Fruit fly (Drosophila melanogaster) whole organism, prepupa: Measurements from ENCODE around the gene Inx6.

ENCODE experiments used
- CG10669 ChIP-seq: fragments of 200-800 bp; sonication (Bioruptor generic); optimal IDR thresholded peaks from 3 replicates; lab custom pipeline; 2018; ENCODE audit warnings: missing biosample characterization, mild to moderate bottlenecking, missing genetic modification characterization, moderate library complexity
- CG11294 ChIP-seq: fragments of 200-800 bp; sonication (Bioruptor generic); IDR thresholded peaks from 2 replicates; pipeline ENCODE4 v1.3.6; 2022; ENCODE audit warnings: missing biosample characterization, missing genetic modification characterization
- CG11762 ChIP-seq: fragments of 200-800 bp; sonication (Bioruptor generic); optimal IDR thresholded peaks from 3 replicates; lab custom pipeline; 2016; ENCODE audit warnings: missing biosample characterization, missing genetic modification characterization; ENCODE audit not compliant: insufficient read depth
- CG11902 ChIP-seq: fragments of 200-800 bp; sonication (Bioruptor generic); optimal IDR thresholded peaks from 3 replicates; lab custom pipeline; 2016; ENCODE audit warnings: missing biosample characterization, missing genetic modification characterization
- CG15336 ChIP-seq: fragments of 200-800 bp; sonication (Bioruptor generic); IDR thresholded peaks from 2 replicates; pipeline ENCODE4 v1.3.6; 2022; ENCODE audit warnings: missing biosample characterization, missing genetic modification characterization
- CG1621 ChIP-seq: fragments of 200-800 bp; sonication (Bioruptor generic); optimal IDR thresholded peaks from 3 replicates; lab custom pipeline; 2018; ENCODE audit warnings: missing biosample characterization, mild to moderate bottlenecking, missing genetic modification characterization
- CG16779 ChIP-seq: fragments of 200-800 bp; sonication (Bioruptor generic); optimal IDR thresholded peaks from 3 replicates; lab custom pipeline; 2017; ENCODE audit warnings: missing biosample characterization, mild to moderate bottlenecking, missing genetic modification characterization
- CG31627 ChIP-seq: fragments of 200-800 bp; sonication (Bioruptor generic); optimal IDR thresholded peaks from 3 replicates; lab custom pipeline; 2016; ENCODE audit warnings: missing biosample characterization, missing genetic modification characterization
- CG34406 ChIP-seq: fragments of 200-800 bp; sonication (Bioruptor generic); optimal IDR thresholded peaks from 3 replicates; lab custom pipeline; 2016; ENCODE audit warnings: missing biosample characterization, missing genetic modification characterization
- CG3919 ChIP-seq: fragments of 200-800 bp; sonication (Bioruptor generic); optimal IDR thresholded peaks from 3 replicates; lab custom pipeline; 2016; ENCODE audit warnings: missing biosample characterization, missing genetic modification characterization
- CG6163 ChIP-seq: fragments of 200-800 bp; sonication (Bioruptor generic); IDR thresholded peaks from 3 replicates; pipeline ENCODE4 v1.3.6; 2022; ENCODE audit warnings: missing biosample characterization, missing genetic modification characterization
- CG6276 ChIP-seq: fragments of 200-800 bp; sonication (Bioruptor generic); optimal IDR thresholded peaks from 2 replicates; lab custom pipeline; 2017; ENCODE audit warnings: missing biosample characterization, mild to moderate bottlenecking, missing genetic modification characterization
- CG6792 ChIP-seq: fragments of 200-800 bp; sonication (Bioruptor generic); optimal IDR thresholded peaks from 3 replicates; lab custom pipeline; 2016; ENCODE audit warnings: missing biosample characterization, missing genetic modification characterization
- CG6854 ChIP-seq: fragments of 200-800 bp; sonication (Bioruptor generic); optimal IDR thresholded peaks from 2 replicates; lab custom pipeline; 2017; ENCODE audit warnings: missing biosample characterization, mild to moderate bottlenecking, missing genetic modification characterization
- CG7368 ChIP-seq: fragments of 200-800 bp; sonication (Bioruptor generic); optimal IDR thresholded peaks from 3 replicates; lab custom pipeline; 2016; ENCODE audit warnings: missing biosample characterization, missing genetic modification characterization
- CG8119 ChIP-seq: fragments of 200-800 bp; sonication (Bioruptor generic); IDR thresholded peaks from 3 replicates; pipeline ENCODE4 v1.3.6; 2022; ENCODE audit warnings: missing biosample characterization, missing genetic modification characterization
- CG8319 ChIP-seq: fragments of 200-800 bp; sonication (Bioruptor generic); optimal IDR thresholded peaks from 3 replicates; lab custom pipeline; 2016; ENCODE audit warnings: missing biosample characterization, missing genetic modification characterization
- CG8632 ChIP-seq: fragments of 200-800 bp; sonication (Bioruptor generic); optimal IDR thresholded peaks from 3 replicates; lab custom pipeline; 2016; ENCODE audit warnings: missing biosample characterization, missing genetic modification characterization
- CG9139 ChIP-seq: fragments of 200-800 bp; sonication (Bioruptor generic); optimal IDR thresholded peaks from 3 replicates; lab custom pipeline; 2017; ENCODE audit warnings: missing biosample characterization, mild to moderate bottlenecking, missing genetic modification characterization
- Eip75B ChIP-seq: fragments of 200-800 bp; sonication (Bioruptor generic); optimal IDR thresholded peaks from 3 replicates; lab custom pipeline; 2016; ENCODE audit warnings: missing biosample characterization, missing genetic modification characterization
- Eip78C ChIP-seq: fragments of 200-800 bp; sonication (Bioruptor generic); peaks from one replicate; lab custom pipeline; 2016; ENCODE audit warnings: missing biosample characterization, missing genetic modification characterization
- Eip93F ChIP-seq: fragments of 200-800 bp; sonication (Bioruptor generic); optimal IDR thresholded peaks from 2 replicates; lab custom pipeline; 2016; ENCODE audit warnings: missing biosample characterization, mild to moderate bottlenecking, missing genetic modification characterization
- Ets21C ChIP-seq: fragments of 200-800 bp; sonication (Bioruptor generic); optimal IDR thresholded peaks from 3 replicates; lab custom pipeline; 2016; ENCODE audit warnings: missing biosample characterization, missing genetic modification characterization
- Gug ChIP-seq: fragments of 200-800 bp; sonication (Bioruptor generic); IDR thresholded peaks from 2 replicates; pipeline ENCODE4 v1.3.6; 2022; ENCODE audit warnings: missing biosample characterization, missing genetic modification characterization
- Hr38 ChIP-seq: sonication (Bioruptor generic); optimal IDR thresholded peaks from 2 replicates; lab custom pipeline; 2016; ENCODE audit warnings: missing biosample characterization, missing genetic modification characterization
- Hr39 ChIP-seq: fragments of 200-800 bp; sonication (Bioruptor generic); optimal IDR thresholded peaks from 2 replicates; lab custom pipeline; 2016; ENCODE audit warnings: missing biosample characterization, missing genetic modification characterization
- Hr4 ChIP-seq: fragments of 200-800 bp; sonication (Bioruptor generic); optimal IDR thresholded peaks from 3 replicates; lab custom pipeline; 2016; ENCODE audit warnings: missing biosample characterization, missing genetic modification characterization
- Lpt ChIP-seq: fragments of 200-800 bp; sonication (Bioruptor generic); optimal IDR thresholded peaks from 3 replicates; lab custom pipeline; 2016; ENCODE audit warnings: missing biosample characterization, missing genetic modification characterization
- Met ChIP-seq: fragments of 200-800 bp; sonication (Bioruptor generic); optimal IDR thresholded peaks from 3 replicates; lab custom pipeline; 2016; ENCODE audit warnings: missing biosample characterization, missing genetic modification characterization
- OdsH ChIP-seq: fragments of 200-800 bp; sonication (Bioruptor generic); optimal IDR thresholded peaks from 3 replicates; lab custom pipeline; 2016; ENCODE audit warnings: missing biosample characterization, missing genetic modification characterization
- Smox ChIP-seq: fragments of 200-800 bp; sonication (Bioruptor generic); optimal IDR thresholded peaks from 3 replicates; lab custom pipeline; 2016; ENCODE audit warnings: missing biosample characterization, missing genetic modification characterization
- Sox102F ChIP-seq: fragments of 200-800 bp; sonication (Bioruptor generic); optimal IDR thresholded peaks from 2 replicates; lab custom pipeline; 2016; ENCODE audit warnings: missing biosample characterization, mild to moderate bottlenecking, missing genetic modification characterization
- Sox14 ChIP-seq: fragments of 200-800 bp; sonication (Bioruptor generic); optimal IDR thresholded peaks from 3 replicates; lab custom pipeline; 2016; ENCODE audit warnings: missing biosample characterization, missing genetic modification characterization
- Sox15 ChIP-seq: fragments of 200-800 bp; sonication (Bioruptor generic); optimal IDR thresholded peaks from 3 replicates; lab custom pipeline; 2016; ENCODE audit warnings: missing biosample characterization, missing genetic modification characterization
- achi ChIP-seq: fragments of 200-800 bp; sonication (Bioruptor generic); optimal IDR thresholded peaks from 3 replicates; lab custom pipeline; 2016; ENCODE audit warnings: missing biosample characterization, missing genetic modification characterization
- acj6 ChIP-seq: fragments of 200-800 bp; sonication (Bioruptor generic); optimal IDR thresholded peaks from 3 replicates; lab custom pipeline; 2016; ENCODE audit warnings: missing biosample characterization, missing genetic modification characterization
- dac ChIP-seq: fragments of 200-800 bp; sonication (Bioruptor generic); optimal IDR thresholded peaks from 2 replicates; lab custom pipeline; 2017; ENCODE audit warnings: missing biosample characterization, mild to moderate bottlenecking, missing genetic modification characterization
- dsx ChIP-seq: fragments of 200-800 bp; optimal IDR thresholded peaks from 3 replicates; lab custom pipeline; 2019; ENCODE audit warnings: missing biosample characterization, mild to moderate bottlenecking, missing genetic modification characterization, moderate library complexity; ENCODE audit not compliant: poor library complexity, severe bottlenecking
- eg ChIP-seq: fragments of 200-800 bp; sonication (Bioruptor generic); IDR thresholded peaks from 3 replicates; pipeline ENCODE4 v1.3.6; 2022; ENCODE audit warnings: missing biosample characterization, missing genetic modification characterization
- fd59A ChIP-seq: fragments of 200-800 bp; sonication (Bioruptor generic); optimal IDR thresholded peaks from 2 replicates; lab custom pipeline; 2017; ENCODE audit warnings: missing biosample characterization, mild to moderate bottlenecking, missing genetic modification characterization, missing genetic modification reagents
- fd85E ChIP-seq: fragments of 200-800 bp; sonication (Bioruptor generic); optimal IDR thresholded peaks from 3 replicates; lab custom pipeline; 2016; ENCODE audit warnings: missing biosample characterization, missing genetic modification characterization
- lz ChIP-seq: fragments of 200-800 bp; sonication (Bioruptor generic); optimal IDR thresholded peaks from 3 replicates; lab custom pipeline; 2016; ENCODE audit warnings: missing biosample characterization, missing genetic modification characterization
- net ChIP-seq: fragments of 200-800 bp; sonication (Bioruptor generic); optimal IDR thresholded peaks from 3 replicates; lab custom pipeline; 2016; ENCODE audit warnings: missing biosample characterization, missing genetic modification characterization
- pdm3 ChIP-seq: fragments of 200-800 bp; sonication (Bioruptor generic); optimal IDR thresholded peaks from 3 replicates; lab custom pipeline; 2016; ENCODE audit warnings: missing biosample characterization, missing genetic modification characterization
- salr ChIP-seq, 2 experiments: fragments of 200-800 bp; sonication (Bioruptor generic); optimal IDR thresholded peaks; 3 replicates each; lab custom pipeline; 2016 to 2018; ENCODE audit warnings: missing biosample characterization in 2 of 2, missing genetic modification characterization in 2 of 2, mild to moderate bottlenecking in 1 of 2
- spab ChIP-seq: fragments of 200-800 bp; sonication (Bioruptor generic); optimal IDR thresholded peaks from 2 replicates; lab custom pipeline; 2017; ENCODE audit warnings: missing biosample characterization, mild to moderate bottlenecking, missing genetic modification characterization, missing genetic modification reagents
- ss ChIP-seq, 2 experiments: fragments of 200-800 bp; sonication (Bioruptor generic); optimal IDR thresholded peaks; 2 replicates in 1 of 2; 3 replicates in 1 of 2; lab custom pipeline; 2017 to 2018; ENCODE audit warnings: mild to moderate bottlenecking in 2 of 2, missing biosample characterization in 2 of 2, missing genetic modification characterization in 2 of 2, moderate library complexity in 1 of 2
- svp ChIP-seq: fragments of 200-800 bp; sonication (Bioruptor generic); peaks from one replicate; lab custom pipeline; 2016; ENCODE audit warnings: missing biosample characterization, missing genetic modification characterization
- topi ChIP-seq: fragments of 200-800 bp; sonication (Bioruptor generic); optimal IDR thresholded peaks from 3 replicates; lab custom pipeline; 2016; ENCODE audit warnings: missing biosample characterization, missing genetic modification characterization
- vri ChIP-seq: fragments of 200-800 bp; sonication (Bioruptor generic); optimal IDR thresholded peaks from 3 replicates; lab custom pipeline; 2016; ENCODE audit warnings: missing biosample characterization, mild to moderate bottlenecking, missing genetic modification characterization

The Inx6 gene

DNA sequence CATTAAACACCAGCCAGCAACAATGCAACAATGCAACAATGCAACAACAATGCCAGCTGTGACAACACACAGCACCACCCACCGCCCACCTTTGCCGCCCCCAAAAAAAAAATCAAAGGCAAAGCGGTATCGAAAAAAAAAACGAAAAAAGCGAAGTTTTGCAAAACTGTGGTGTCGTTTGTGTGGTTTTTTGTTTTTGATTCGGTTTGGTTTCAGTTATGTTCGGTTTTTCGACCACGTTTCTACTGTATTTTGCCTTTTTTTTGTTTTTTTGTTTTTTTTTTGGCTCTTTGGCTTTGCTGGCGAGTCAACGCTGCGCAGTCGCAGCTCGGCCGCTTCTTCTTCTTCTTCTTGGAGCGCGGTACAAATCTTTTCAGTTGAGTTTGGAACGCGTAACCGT lies 25.3 kb downstream of the Inx6 start, which contains the start of gene Peritrophin-A:
Peritrophin-A (plus strand) TSS at position 370 of the 400 bp plus-strand sequence.
- TF ChIP-seq CG16779 (tag; lab: Kevin White, UChicago), result peak; percentile 3
- TF ChIP-seq Sox102F (GFP tag; lab: Kevin White, UChicago), result peak; percentile 39
- no peak for TF ChIP-seq Smox (GFP tag; lab: Kevin White, UChicago)
- TF ChIP-seq CG11762 (GFP tag; lab: Kevin White, UChicago), result no peak
- no peak for TF ChIP-seq OdsH
- TF ChIP-seq fd59A, result no peak
- TF ChIP-seq pdm3, result peak; percentile 29
- TF ChIP-seq fd85E, result no peak
- peak; percentile 14 for TF ChIP-seq CG8632
- no peak for TF ChIP-seq svp (GFP tag; lab: Kevin White, UChicago)
- no peak for TF ChIP-seq CG7368 (GFP tag; lab: Kevin White, UChicago)
- peak; percentile 27 for TF ChIP-seq Lpt (GFP tag; lab: Kevin White, UChicago)
- TF ChIP-seq Sox14 (GFP tag; lab: Kevin White, UChicago), result no peak
- TF ChIP-seq Sox15, result no peak
- TF ChIP-seq dsx (GFP tag; lab: Kevin White, UChicago), result peak; percentile 27
- TF ChIP-seq CG8119 (GFP tag; lab: Robert Waterston, UW), result peak; percentile 78
- TF ChIP-seq eg (GFP tag; lab: Robert Waterston, UW), result peak; percentile 86
- peak; percentile 79 for TF ChIP-seq CG15336 (GFP tag; lab: Robert Waterston, UW)
- peak; percentile 67 for TF ChIP-seq CG6854 (GFP tag; lab: Kevin White, UChicago)
- TF ChIP-seq Met (GFP tag; lab: Kevin White, UChicago), result peak; percentile 35
- peak; percentile 53; the same call in 2 of the 3 replicates for TF ChIP-seq CG6163 (GFP tag; lab: Robert Waterston, UW)
- no peak for TF ChIP-seq CG11902
- TF ChIP-seq CG1621 (tag; lab: Kevin White, UChicago), result no peak
- TF ChIP-seq lz (GFP tag; lab: Kevin White, UChicago), result peak; percentile 16
- no peak for TF ChIP-seq ss (GFP tag; optimal IDR thresholded peaks at IDR 0.05; lab: Kevin White, UChicago)
- 0 out of 2 replicates have a peak, but pooled peaks have one; percentile 14 for TF ChIP-seq Gug (GFP tag; lab: Robert Waterston, UW)
- peak; percentile 10 for TF ChIP-seq Eip75B
- TF ChIP-seq CG6276 (GFP tag; lab: Kevin White, UChicago), result peak; percentile 82
- TF ChIP-seq CG6792 (GFP tag; lab: Kevin White, UChicago), result peak; percentile 15
- TF ChIP-seq CG8319, result peak; percentile 11
- no peak for TF ChIP-seq dac
- TF ChIP-seq CG10669, result no peak
- no peak for TF ChIP-seq salr (GFP tag; optimal IDR thresholded peaks at IDR 0.05; lab: Kevin White, UChicago)
- no peak for TF ChIP-seq CG31627 (GFP tag; lab: Kevin White, UChicago)
- TF ChIP-seq Hr38, result no peak
- no peak for TF ChIP-seq CG9139 (GFP tag; lab: Kevin White, UChicago)
- TF ChIP-seq CG34406 (GFP tag; lab: Kevin White, UChicago), result peak; percentile 28
- TF ChIP-seq Hr39 (GFP tag; lab: Kevin White, UChicago), result no peak
- peak; percentile 50 for TF ChIP-seq Eip78C (GFP tag; lab: Kevin White, UChicago)
- TF ChIP-seq Hr4 (GFP tag; lab: Kevin White, UChicago), result no peak
- no peak for TF ChIP-seq Eip93F (GFP tag; lab: Kevin White, UChicago)
- peak; percentile 41 for TF ChIP-seq net
- TF ChIP-seq CG3919 (GFP tag; lab: Kevin White, UChicago), result peak; percentile 22
- no peak for TF ChIP-seq acj6
- TF ChIP-seq Ets21C (GFP tag; lab: Kevin White, UChicago), result no peak
- TF ChIP-seq vri (GFP tag; lab: Kevin White, UChicago), result no peak
- peak; percentile 17 for TF ChIP-seq achi (GFP tag; lab: Kevin White, UChicago)
- no peak for TF ChIP-seq spab
- TF ChIP-seq CG11294 (GFP tag; lab: Robert Waterston, UW), result peak; percentile 9; the same call in 1 of the 2 replicates
- peak; percentile 38 for TF ChIP-seq topi (GFP tag; lab: Kevin White, UChicago)
